Worm (Caenorhabditis elegans) whole organism, L1 larva: ENCODE data around the gene lin-3.

Source experiments
- Y116A8C.19 ChIP-seq: sonication (generic microtip); optimal IDR thresholded peaks from 2 replicates; lab custom pipeline; 2016; ENCODE audit warnings: missing compliant biosample characterization, missing genetic modification characterization, borderline replicate concordance
- aha-1 ChIP-seq: fragments of 150-350 bp; optimal IDR thresholded peaks from 2 replicates; lab custom pipeline; 2014; ENCODE audit warnings: missing biosample characterization, missing genetic modification characterization
- aly-2 ChIP-seq: fragments of 150-350 bp; optimal IDR thresholded peaks from 2 replicates; lab custom pipeline; 2014; ENCODE audit warnings: missing biosample characterization, missing genetic modification characterization
- ceh-63 ChIP-seq: fragments of 200-800 bp; sonication (Bioruptor generic); optimal IDR thresholded peaks from 2 replicates; lab custom pipeline; 2018; ENCODE audit warnings: mild to moderate bottlenecking, missing genetic modification characterization, missing compliant biosample characterization
- ceh-88 ChIP-seq: fragments of 200-800 bp; sonication (Bioruptor generic); IDR thresholded peaks from 2 replicates; pipeline ENCODE4 v1.3.6; 2022; ENCODE audit warnings: missing genetic modification characterization, missing compliant biosample characterization
- dsc-1 ChIP-seq: sonication (generic microtip); optimal IDR thresholded peaks from 2 replicates; lab custom pipeline; 2016; ENCODE audit warnings: mild to moderate bottlenecking, missing genetic modification characterization, missing compliant biosample characterization
- efl-1 ChIP-seq, 4 experiments: fragments of 150-350 bp; optimal IDR thresholded peaks in 3 of 4; peaks in 1 of 4; 1 replicate in 1 of 4; 2 replicates in 3 of 4; lab custom pipeline; 2014; ENCODE audit warnings: missing biosample characterization in 2 of 4, missing genetic modification characterization in 2 of 4, missing genetic modification reagents in 2 of 4
- elt-3 ChIP-seq, 6 experiments: fragments of 150-350 bp in 1 of 6; sonication (generic microtip); optimal IDR thresholded peaks; 2 replicates each; lab custom pipeline; 2017 to 2018; ENCODE audit warnings: missing biosample characterization in 6 of 6, missing genetic modification characterization in 6 of 6, inconsistent platforms in 1 of 6
- ets-5 ChIP-seq: fragments of 200-800 bp; sonication (Bioruptor generic); IDR thresholded peaks from 2 replicates; pipeline ENCODE4 v1.3.6; 2022; ENCODE audit warnings: missing genetic modification characterization, missing compliant biosample characterization
- fkh-4 ChIP-seq: sonication (generic microtip); optimal IDR thresholded peaks from 2 replicates; lab custom pipeline; 2016; ENCODE audit warnings: missing compliant biosample characterization, missing genetic modification characterization, borderline replicate concordance
- fos-1 ChIP-seq: fragments of 150-350 bp; optimal IDR thresholded peaks from 2 replicates; lab custom pipeline; 2014; ENCODE audit warnings: missing biosample characterization, missing genetic modification characterization
- hpl-2 ChIP-seq: fragments of 150-350 bp; optimal IDR thresholded peaks from 2 replicates; lab custom pipeline; 2014; ENCODE audit warnings: missing biosample characterization, missing genetic modification reagents, missing genetic modification characterization
- jun-1 ChIP-seq: fragments of 150-350 bp; optimal IDR thresholded peaks from 2 replicates; lab custom pipeline; 2014; ENCODE audit warnings: missing biosample characterization, missing genetic modification reagents, missing genetic modification characterization
- lin-14 ChIP-seq: fragments of 200-800 bp; sonication (Bioruptor generic); optimal IDR thresholded peaks from 2 replicates; lab custom pipeline; 2018; ENCODE audit warnings: mild to moderate bottlenecking, missing genetic modification characterization, moderate library complexity, missing compliant biosample characterization
- lin-39 ChIP-seq: fragments of 150-350 bp; optimal IDR thresholded peaks from 2 replicates; lab custom pipeline; 2014; ENCODE audit warnings: missing biosample characterization, missing genetic modification reagents, missing genetic modification characterization
- lir-3 ChIP-seq: sonication (generic microtip); optimal IDR thresholded peaks from 2 replicates; lab custom pipeline; 2016; ENCODE audit warnings: mild to moderate bottlenecking, missing genetic modification characterization, moderate library complexity, missing compliant biosample characterization; ENCODE audit not compliant: poor library complexity
- lsy-2 ChIP-seq, 2 experiments: fragments of 150-350 bp; optimal IDR thresholded peaks; 2 replicates each; lab custom pipeline; 2014; ENCODE audit warnings: missing biosample characterization in 2 of 2, missing genetic modification characterization in 2 of 2
- mab-9 ChIP-seq: fragments of 200-800 bp; sonication (Bioruptor generic); IDR thresholded peaks from 2 replicates; pipeline ENCODE4 v1.3.6; 2022; ENCODE audit warnings: missing genetic modification reagents, missing genetic modification characterization, missing compliant biosample characterization
- nhr-11 ChIP-seq: fragments of 150-350 bp; optimal IDR thresholded peaks from 2 replicates; lab custom pipeline; 2014; ENCODE audit warnings: missing biosample characterization, missing genetic modification characterization
- nhr-12 ChIP-seq: sonication (generic microtip); optimal IDR thresholded peaks from 2 replicates; lab custom pipeline; 2017; ENCODE audit warnings: missing biosample characterization, missing genetic modification characterization
- nhr-19 ChIP-seq: fragments of 200-800 bp; sonication (Bioruptor generic); conservative IDR thresholded peaks from 2 replicates; pipeline ENCODE4 v1.3.6; 2022; ENCODE audit warnings: missing genetic modification characterization, missing compliant biosample characterization
- nhr-20 ChIP-seq: sonication (generic microtip); optimal IDR thresholded peaks from 2 replicates; lab custom pipeline; 2016; ENCODE audit warnings: mild to moderate bottlenecking, missing genetic modification characterization, missing compliant biosample characterization
- nhr-237 ChIP-seq: fragments of 150-350 bp; optimal IDR thresholded peaks from 2 replicates; lab custom pipeline; 2014; ENCODE audit warnings: missing biosample characterization, missing genetic modification characterization
- nhr-71 ChIP-seq: sonication (generic microtip); optimal IDR thresholded peaks from 2 replicates; lab custom pipeline; 2016; ENCODE audit warnings: mild to moderate bottlenecking, missing genetic modification characterization, moderate library complexity, missing compliant biosample characterization
- nhr-76 ChIP-seq: sonication (generic microtip); optimal IDR thresholded peaks from 2 replicates; lab custom pipeline; 2017; ENCODE audit warnings: missing biosample characterization, missing genetic modification characterization
- nhr-77 ChIP-seq: fragments of 150-350 bp; optimal IDR thresholded peaks from 2 replicates; lab custom pipeline; 2014; ENCODE audit warnings: missing biosample characterization, missing genetic modification characterization
- nhr-85 ChIP-seq: sonication (generic microtip); peaks from one replicate; lab custom pipeline; 2016; ENCODE audit warnings: missing genetic modification characterization, inconsistent platforms, missing compliant biosample characterization
- pag-3 ChIP-seq: sonication (generic microtip); optimal IDR thresholded peaks from 2 replicates; lab custom pipeline; 2017; ENCODE audit warnings: missing genetic modification characterization, mild to moderate bottlenecking, missing compliant biosample characterization, antibody characterized with exemption, borderline replicate concordance; ENCODE audit not compliant: insufficient read depth
- pqm-1 ChIP-seq: sonication (generic microtip); optimal IDR thresholded peaks from 3 replicates; lab custom pipeline; 2017; ENCODE audit warnings: missing biosample characterization, missing genetic modification characterization
- rnt-1 ChIP-seq: sonication (generic microtip); optimal IDR thresholded peaks from 2 replicates; lab custom pipeline; 2016; ENCODE audit warnings: mild to moderate bottlenecking, missing genetic modification characterization, moderate library complexity, missing compliant biosample characterization
- skn-1 ChIP-seq: fragments of 150-350 bp; optimal IDR thresholded peaks from 2 replicates; lab custom pipeline; 2014; ENCODE audit warnings: missing biosample characterization, missing genetic modification characterization
- snpc-4 ChIP-seq: fragments of 150-350 bp; optimal IDR thresholded peaks from 2 replicates; lab custom pipeline; 2014; ENCODE audit warnings: missing biosample characterization, missing genetic modification characterization
- snu-23 ChIP-seq: sonication (generic microtip); optimal IDR thresholded peaks from 2 replicates; lab custom pipeline; 2016; ENCODE audit warnings: missing genetic modification characterization, missing compliant biosample characterization
- sup-37 ChIP-seq: fragments of 200-800 bp; sonication (Bioruptor generic); optimal IDR thresholded peaks from 2 replicates; lab custom pipeline; 2018; ENCODE audit warnings: mild to moderate bottlenecking, missing genetic modification characterization, missing compliant biosample characterization
- swsn-7 ChIP-seq: sonication (generic microtip); optimal IDR thresholded peaks from 2 replicates; lab custom pipeline; 2016; ENCODE audit warnings: missing genetic modification characterization, missing compliant biosample characterization
- tbx-2 ChIP-seq: sonication (generic microtip); optimal IDR thresholded peaks from 2 replicates; lab custom pipeline; 2016; ENCODE audit warnings: missing genetic modification characterization, missing compliant biosample characterization
- tlp-1 ChIP-seq: fragments of 150-350 bp; optimal IDR thresholded peaks from 2 replicates; lab custom pipeline; 2014; ENCODE audit warnings: missing biosample characterization, missing genetic modification characterization
- unc-30 ChIP-seq: sonication (generic microtip); optimal IDR thresholded peaks from 2 replicates; lab custom pipeline; 2017; ENCODE audit warnings: missing biosample characterization, missing genetic modification characterization
- unc-62 ChIP-seq: fragments of 150-350 bp; optimal IDR thresholded peaks from 2 replicates; lab custom pipeline; 2014; ENCODE audit warnings: missing biosample characterization, missing genetic modification reagents, missing genetic modification characterization
- unc-98 ChIP-seq: fragments of 200-800 bp; sonication (Bioruptor generic); IDR thresholded peaks from 2 replicates; pipeline ENCODE4 v1.3.6; 2022; ENCODE audit warnings: missing genetic modification characterization, missing compliant biosample characterization
- zag-1 ChIP-seq: fragments of 150-350 bp; optimal IDR thresholded peaks from 2 replicates; lab custom pipeline; 2014; ENCODE audit warnings: missing biosample characterization, missing genetic modification characterization
- ztf-11 ChIP-seq, 2 experiments: sonication (generic microtip); optimal IDR thresholded peaks; 2 replicates each; lab custom pipeline; 2016 to 2017; ENCODE audit warnings: missing genetic modification characterization in 2 of 2, missing biosample characterization in 1 of 2, missing compliant biosample characterization in 1 of 2
- ztf-4 ChIP-seq: fragments of 150-350 bp; optimal IDR thresholded peaks from 2 replicates; lab custom pipeline; 2014; ENCODE audit warnings: missing biosample characterization, missing genetic modification characterization

lin-3 gene

DNA sequence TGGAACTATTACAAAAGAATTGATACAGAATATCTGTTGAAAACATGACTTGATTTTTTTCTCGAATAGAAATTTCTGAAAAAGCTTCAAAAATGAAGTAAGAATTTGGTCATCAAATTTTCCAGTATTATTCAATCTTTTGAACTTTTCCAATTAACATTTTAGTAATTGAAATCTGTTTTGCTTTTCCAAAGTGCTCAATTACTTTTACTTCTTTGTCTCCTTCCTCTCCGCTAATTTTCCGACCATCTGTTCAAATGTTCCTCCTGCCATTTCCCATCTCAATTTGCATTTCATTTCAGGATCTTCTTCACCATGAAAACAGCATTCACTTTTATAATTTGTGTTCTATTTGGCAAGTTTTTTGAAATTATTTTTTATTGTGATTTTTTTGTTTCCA, 5.2 kb upstream of the lin-3 start, which contains the start of gene F36H1.11:
Gene F36H1.11, plus strand, starts transcription at position 301 of the 400 bp plus-strand sequence.
- TF ChIP-seq nhr-85 (no peak), elt-3 (tag; optimal IDR thresholded peaks at IDR 0.05; lab: Kevin White, UChicago) (no peak), pqm-1 (no peak), skn-1 (no peak)

- TF ChIP-seq elt-3 (tag; optimal IDR thresholded peaks at IDR 0.05; lab: Kevin White, UChicago) (no peak), ceh-88 (GFP tag; lab: Robert Waterston, UW) (no peak), lin-14 (no peak), ztf-11 (tag; optimal IDR thresholded peaks at IDR 0.05; lab: Kevin White, UChicago) (no peak), nhr-12 (tag; lab: Kevin White, UChicago) (no peak), rnt-1 (tag; lab: Kevin White, UChicago) (no peak), tbx-2 (tag; lab: Kevin White, UChicago) (no peak), dsc-1 (tag; lab: Kevin White, UChicago) (no peak), pqm-1 (no peak), jun-1 (tag; lab: Kevin White, UChicago) (no peak), nhr-85 (no peak)
Observed at ce11 chrIV:11049806-11050205, 4.3 kb upstream of the lin-3 start, which contains the start of gene F36H1.3. Gene F36H1.3, plus strand, starts transcription at chrIV:11050128.

- TF ChIP-seq unc-62 (GFP tag; lab: Kevin White, UChicago) (no peak), unc-30 (tag; lab: Kevin White, UChicago) (no peak), zag-1 (tag; lab: Kevin White, UChicago) (no peak), aly-2 (tag; lab: Kevin White, UChicago) (no peak), unc-98 (no peak), elt-3 (tag; optimal IDR thresholded peaks at IDR 0.05; lab: Kevin White, UChicago) (no peak), tbx-2 (tag; lab: Kevin White, UChicago) (no peak), nhr-237 (no peak), ztf-4 (no peak), skn-1 (no peak), Y116A8C.19 (no peak), nhr-71 (tag; lab: Kevin White, UChicago) (no peak), aha-1 (tag; lab: Kevin White, UChicago) (no peak), nhr-76 (no peak), ceh-63 (no peak), hpl-2 (no peak), lin-39 (tag; lab: Kevin White, UChicago) (no peak), fos-1 (tag; lab: Kevin White, UChicago) (no peak), ets-5 (GFP tag; lab: Robert Waterston, UW) (no peak), fkh-4 (tag; lab: Kevin White, UChicago) (no peak)
Observed at ce11 chrIV:11051963-11052362, 2.1 kb upstream of the lin-3 start.

DNA sequence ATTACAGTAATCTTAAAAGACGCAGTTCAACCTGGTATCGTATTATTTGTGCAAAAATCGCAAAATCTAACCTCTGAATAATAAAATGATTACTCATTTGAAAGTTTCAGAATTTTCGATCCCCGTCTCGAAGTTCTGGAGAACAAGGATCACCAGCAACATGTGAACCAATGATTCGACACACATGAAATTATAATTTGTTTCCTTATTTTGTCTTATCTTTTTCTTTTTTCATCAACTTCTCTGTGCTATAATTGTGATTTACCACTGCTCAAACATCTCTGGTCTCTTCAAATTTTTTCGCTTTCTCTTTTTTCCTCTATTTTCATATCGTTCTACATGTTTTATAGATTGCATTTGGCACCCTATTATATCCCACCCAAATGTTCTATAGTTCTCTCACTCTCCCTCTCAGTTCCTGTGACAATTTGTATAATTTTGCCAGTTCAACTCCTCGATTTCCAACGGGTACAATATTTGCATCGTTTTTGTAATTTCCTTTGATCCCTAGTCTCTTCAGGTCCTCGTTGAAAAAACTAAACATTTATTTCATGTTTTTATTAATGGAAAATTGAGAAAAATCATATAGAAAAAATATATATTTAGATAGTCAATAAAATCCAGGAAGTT, 9.0 kb downstream of the lin-3 start:
- peak; percentile 18 for TF ChIP-seq snu-23
- TF ChIP-seq pag-3 (tag; lab: Kevin White, UChicago) = no peak
- TF ChIP-seq lir-3 (tag; lab: Kevin White, UChicago) = no peak
- peak; percentile 17 for TF ChIP-seq swsn-7 (tag; lab: Kevin White, UChicago)
- TF ChIP-seq nhr-77 (tag; lab: Kevin White, UChicago) = no peak
- peak; percentile 2 for TF ChIP-seq nhr-11 (tag; lab: Kevin White, UChicago)
- TF ChIP-seq snpc-4 (tag; lab: Kevin White, UChicago) = no peak
- peak; percentile 35 for TF ChIP-seq ztf-4
- TF ChIP-seq elt-3 (tag; optimal IDR thresholded peaks at IDR 0.05; lab: Kevin White, UChicago) = no peak
- no peak for TF ChIP-seq hpl-2
- peak; percentile 28; the same call in 1 of the 2 replicates for TF ChIP-seq nhr-19 (GFP tag; lab: Robert Waterston, UW)
- peak; percentile 43 to 47 for TF ChIP-seq lsy-2 (tag; optimal IDR thresholded peaks at IDR 0.05; lab: Kevin White, UChicago)
- no peak for TF ChIP-seq efl-1 (optimal IDR thresholded peaks at IDR 0.05; lab: Kevin White, UChicago)
- peak in 1 of 2 experiments; percentile 14 for TF ChIP-seq efl-1 (GFP tag; optimal IDR thresholded peaks at IDR 0.05 in 1 of 2; lab: Kevin White, UChicago)
- TF ChIP-seq nhr-76 = no peak
- TF ChIP-seq nhr-71 (tag; lab: Kevin White, UChicago) = peak; percentile 70
- TF ChIP-seq tlp-1 (tag; lab: Kevin White, UChicago) = no peak
- TF ChIP-seq mab-9 (GFP tag; lab: Robert Waterston, UW) = no peak
- no peak for TF ChIP-seq sup-37 (GFP tag; lab: Kevin White, UChicago)
- TF ChIP-seq nhr-20 = peak; percentile 7
- peak; percentile 35 for TF ChIP-seq rnt-1 (tag; lab: Kevin White, UChicago)
